Fruit fly (Drosophila melanogaster) whole organism, embryonic: Measurements from ENCODE around the gene CG1416.

Experiments used
- ATbp ChIP-seq: fragments of 200-800 bp; sonication (Bioruptor generic); optimal IDR thresholded peaks from 2 replicates; lab custom pipeline; 2017; ENCODE audit warnings: missing biosample characterization, mild to moderate bottlenecking, missing genetic modification characterization, missing genetic modification reagents
- Abd-B ChIP-seq: fragments of 200-800 bp; sonication (Bioruptor generic); optimal IDR thresholded peaks from 2 replicates; lab custom pipeline; 2018; ENCODE audit warnings: missing biosample characterization, mild to moderate bottlenecking, missing genetic modification characterization, moderate library complexity
- Antp ChIP-seq: fragments of 200-800 bp; sonication (Bioruptor generic); optimal IDR thresholded peaks from 3 replicates; lab custom pipeline; 2016; ENCODE audit warnings: missing biosample characterization, missing genetic modification characterization
- CG10462 ChIP-seq: fragments of 200-800 bp; sonication (Bioruptor generic); optimal IDR thresholded peaks from 2 replicates; lab custom pipeline; 2016; ENCODE audit warnings: missing biosample characterization, missing genetic modification characterization
- CG11504 ChIP-seq: fragments of 200-800 bp; sonication (Bioruptor generic); optimal IDR thresholded peaks from 3 replicates; lab custom pipeline; 2019; ENCODE audit warnings: missing biosample characterization, mild to moderate bottlenecking, missing genetic modification characterization, moderate library complexity
- CG11695 ChIP-seq: fragments of 200-800 bp; sonication (Bioruptor generic); IDR thresholded peaks from 3 replicates; pipeline ENCODE4 v1.3.6; 2022; ENCODE audit warnings: missing biosample characterization, missing genetic modification characterization
- CG12391 ChIP-seq: fragments of 200-800 bp; sonication (Bioruptor generic); optimal IDR thresholded peaks from 3 replicates; lab custom pipeline; 2018; ENCODE audit warnings: missing biosample characterization, mild to moderate bottlenecking, missing genetic modification characterization, moderate library complexity
- CG13424 ChIP-seq: fragments of 200-800 bp; sonication (Bioruptor generic); optimal IDR thresholded peaks from 2 replicates; lab custom pipeline; 2019; ENCODE audit warnings: missing biosample characterization, mild to moderate bottlenecking, missing genetic modification characterization, moderate library complexity
- CG14710 ChIP-seq: fragments of 200-800 bp; sonication (Bioruptor generic); optimal IDR thresholded peaks from 3 replicates; lab custom pipeline; 2019; ENCODE audit warnings: missing biosample characterization, mild to moderate bottlenecking, missing genetic modification characterization, moderate library complexity
- CG18262 ChIP-seq: fragments of 200-800 bp; optimal IDR thresholded peaks from 3 replicates; lab custom pipeline; 2019; ENCODE audit warnings: missing biosample characterization, mild to moderate bottlenecking, missing genetic modification characterization, moderate library complexity
- CG18599 ChIP-seq: fragments of 200-800 bp; sonication (Bioruptor generic); optimal IDR thresholded peaks from 3 replicates; lab custom pipeline; 2017; ENCODE audit warnings: missing biosample characterization, missing genetic modification characterization, mild to moderate bottlenecking, moderate library complexity, missing genetic modification reagents
- CG2120 ChIP-seq: fragments of 200-800 bp; sonication (Bioruptor generic); optimal IDR thresholded peaks from 3 replicates; lab custom pipeline; 2016; ENCODE audit warnings: missing biosample characterization, missing genetic modification characterization
- CG2199 ChIP-seq: fragments of 200-800 bp; sonication (Bioruptor generic); IDR thresholded peaks from 3 replicates; pipeline ENCODE4 v1.3.6; 2022; ENCODE audit warnings: missing biosample characterization, missing genetic modification characterization
- CG2712 ChIP-seq: fragments of 200-800 bp; optimal IDR thresholded peaks from 3 replicates; lab custom pipeline; 2019; ENCODE audit warnings: missing biosample characterization, mild to moderate bottlenecking, missing genetic modification characterization, moderate library complexity
- CG31388 ChIP-seq: fragments of 200-800 bp; sonication (Bioruptor generic); optimal IDR thresholded peaks from 2 replicates; lab custom pipeline; 2016; ENCODE audit warnings: missing biosample characterization, missing genetic modification characterization
- CG3281 ChIP-seq: fragments of 200-800 bp; sonication (Bioruptor generic); optimal IDR thresholded peaks from 3 replicates; lab custom pipeline; 2017; ENCODE audit warnings: missing biosample characterization, mild to moderate bottlenecking, missing genetic modification characterization
- CG4424 ChIP-seq: fragments of 200-800 bp; sonication (Bioruptor generic); optimal IDR thresholded peaks from 3 replicates; lab custom pipeline; 2016; ENCODE audit warnings: missing biosample characterization, missing genetic modification characterization
- CG4617 ChIP-seq: fragments of 200-800 bp; sonication (Bioruptor generic); optimal IDR thresholded peaks from 3 replicates; lab custom pipeline; 2016; ENCODE audit warnings: missing biosample characterization, missing genetic modification characterization, borderline replicate concordance
- CG7745 ChIP-seq: fragments of 200-800 bp; sonication (Bioruptor generic); optimal IDR thresholded peaks from 2 replicates; lab custom pipeline; 2018; ENCODE audit warnings: missing biosample characterization, mild to moderate bottlenecking, missing genetic modification characterization, moderate library complexity
- CG7839 ChIP-seq: fragments of 200-800 bp; sonication (Bioruptor generic); optimal IDR thresholded peaks from 3 replicates; lab custom pipeline; 2018; ENCODE audit warnings: missing biosample characterization, mild to moderate bottlenecking, missing genetic modification characterization, moderate library complexity
- CG8924 ChIP-seq: fragments of 200-800 bp; optimal IDR thresholded peaks from 3 replicates; lab custom pipeline; 2019; ENCODE audit warnings: missing biosample characterization, mild to moderate bottlenecking, missing genetic modification characterization, moderate library complexity
- CG9727 ChIP-seq: fragments of 200-800 bp; sonication (Bioruptor generic); optimal IDR thresholded peaks from 3 replicates; lab custom pipeline; 2017; ENCODE audit warnings: missing biosample characterization, mild to moderate bottlenecking, missing genetic modification characterization
- D ChIP-seq, 2 experiments: fragments of 200-800 bp in 1 of 2; fragments of >200 bp in 1 of 2; sonication (Bioruptor generic) in 1 of 2; optimal IDR thresholded peaks; 2 replicates in 1 of 2; 3 replicates in 1 of 2; lab custom pipeline; 2017; ENCODE audit warnings: mild to moderate bottlenecking in 1 of 2, missing biosample characterization in 1 of 2, missing genetic modification characterization in 1 of 2, missing genetic modification reagents in 1 of 2
- Deaf1 ChIP-seq: fragments of 200-800 bp; optimal IDR thresholded peaks from 3 replicates; lab custom pipeline; 2019; ENCODE audit warnings: missing biosample characterization, mild to moderate bottlenecking, missing genetic modification characterization, moderate library complexity
- Lhr ChIP-seq: fragments of 200-800 bp; sonication (Bioruptor generic); optimal IDR thresholded peaks from 3 replicates; lab custom pipeline; 2017; ENCODE audit warnings: mild to moderate bottlenecking, missing biosample characterization, missing genetic modification reagents, missing genetic modification characterization
- Med ChIP-seq: fragments of 200-800 bp; sonication (Bioruptor generic); peaks from one replicate; lab custom pipeline; 2016; ENCODE audit warnings: missing biosample characterization, missing genetic modification characterization, mild to moderate bottlenecking, inconsistent platforms, moderate library complexity
- Oli ChIP-seq: fragments of 200-800 bp; sonication (Bioruptor generic); optimal IDR thresholded peaks from 2 replicates; lab custom pipeline; 2018; ENCODE audit warnings: missing biosample characterization, mild to moderate bottlenecking, missing genetic modification characterization, moderate library complexity
- Rx ChIP-seq: fragments of 200-800 bp; sonication (Bioruptor generic); IDR thresholded peaks from 2 replicates; pipeline ENCODE4 v1.3.6; 2022; ENCODE audit warnings: missing biosample characterization, missing genetic modification characterization
- Ssrp ChIP-seq: fragments of 200-800 bp; sonication (Bioruptor generic); optimal IDR thresholded peaks from 2 replicates; lab custom pipeline; 2018; ENCODE audit warnings: missing biosample characterization, mild to moderate bottlenecking, missing genetic modification characterization, moderate library complexity
- az2 ChIP-seq: fragments of 200-800 bp; sonication (Bioruptor generic); optimal IDR thresholded peaks from 3 replicates; lab custom pipeline; 2016; ENCODE audit warnings: missing biosample characterization, missing genetic modification characterization
- caup ChIP-seq: fragments of 200-800 bp; sonication (Bioruptor generic); optimal IDR thresholded peaks from 3 replicates; lab custom pipeline; 2017; ENCODE audit warnings: missing biosample characterization, mild to moderate bottlenecking, missing genetic modification characterization, moderate library complexity; ENCODE audit not compliant: severe bottlenecking
- dmrt11E ChIP-seq: fragments of 200-800 bp; sonication (Bioruptor generic); optimal IDR thresholded peaks from 3 replicates; lab custom pipeline; 2018; ENCODE audit warnings: missing biosample characterization, mild to moderate bottlenecking, missing genetic modification characterization, moderate library complexity
- kah ChIP-seq: fragments of 200-800 bp; sonication (Bioruptor generic); optimal IDR thresholded peaks from 2 replicates; lab custom pipeline; 2018; ENCODE audit warnings: missing biosample characterization, mild to moderate bottlenecking, missing genetic modification characterization
- p53 ChIP-seq: fragments of 200-800 bp; sonication (Bioruptor generic); optimal IDR thresholded peaks from 2 replicates; lab custom pipeline; 2016; ENCODE audit warnings: missing biosample characterization, missing genetic modification characterization
- peb ChIP-seq: fragments of 200-800 bp; sonication (Bioruptor generic); IDR thresholded peaks from 2 replicates; pipeline ENCODE4 v1.3.6; 2022; ENCODE audit warnings: missing biosample characterization, missing genetic modification characterization
- pfk ChIP-seq: fragments of 200-800 bp; sonication (Bioruptor generic); optimal IDR thresholded peaks from 2 replicates; lab custom pipeline; 2018; ENCODE audit warnings: missing biosample characterization, mild to moderate bottlenecking, missing genetic modification characterization, moderate library complexity
- pros ChIP-seq: fragments of 200-800 bp; sonication (Bioruptor generic); optimal IDR thresholded peaks from 3 replicates; lab custom pipeline; 2019; ENCODE audit warnings: missing biosample characterization, mild to moderate bottlenecking, missing genetic modification characterization, moderate library complexity
- sima ChIP-seq: fragments of 200-800 bp; sonication (Bioruptor generic); optimal IDR thresholded peaks from 2 replicates; lab custom pipeline; 2016; ENCODE audit warnings: missing biosample characterization, missing genetic modification characterization
- tgo ChIP-seq: fragments of 200-800 bp; sonication (Bioruptor generic); IDR thresholded peaks from 3 replicates; pipeline ENCODE4 v1.3.6; 2022; ENCODE audit warnings: missing biosample characterization, missing genetic modification characterization
- tin ChIP-seq: fragments of 200-800 bp; sonication (Bioruptor generic); optimal IDR thresholded peaks from 3 replicates; lab custom pipeline; 2016; ENCODE audit warnings: missing biosample characterization, missing genetic modification characterization
- tll ChIP-seq, 2 experiments: fragments of 200-800 bp in 1 of 2; fragments of >200 bp in 1 of 2; sonication (Bioruptor generic) in 1 of 2; optimal IDR thresholded peaks; 2 replicates each; lab custom pipeline; 2017 to 2019; ENCODE audit warnings: missing biosample characterization in 2 of 2, missing genetic modification characterization in 2 of 2, mild to moderate bottlenecking in 1 of 2, moderate library complexity in 1 of 2
- twi ChIP-seq: fragments of 200-800 bp; optimal IDR thresholded peaks from 2 replicates; lab custom pipeline; 2019; ENCODE audit warnings: missing biosample characterization, mild to moderate bottlenecking, missing genetic modification characterization, moderate library complexity
- yki ChIP-seq: fragments of >200 bp; optimal IDR thresholded peaks from 3 replicates; lab custom pipeline; 2018
- zen2 ChIP-seq: fragments of 200-800 bp; sonication (Bioruptor generic); IDR thresholded peaks from 3 replicates; pipeline ENCODE4 v1.3.6; 2022; ENCODE audit warnings: missing biosample characterization, missing genetic modification characterization; ENCODE audit not compliant: partially characterized antibody

Gene CG1416

DNA sequence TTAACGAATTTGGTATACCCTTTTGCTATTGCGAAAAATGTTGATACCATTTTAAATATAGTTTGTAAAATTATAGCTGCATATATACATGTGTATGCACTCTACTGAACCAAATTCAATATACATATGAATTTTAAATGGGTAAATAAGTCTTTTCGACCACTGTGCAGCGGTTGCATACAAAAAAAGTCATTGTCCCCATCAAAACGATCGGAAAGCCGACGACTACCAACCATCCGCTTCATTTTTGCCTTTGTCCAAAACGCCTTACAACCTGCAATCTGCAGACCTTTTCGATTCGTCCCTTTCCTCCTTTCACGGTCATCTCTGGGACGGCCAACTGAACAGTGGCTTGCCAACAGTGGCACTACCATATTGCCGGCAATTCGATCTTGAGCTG, 7.1 kb downstream of the CG1416 start:
- TF ChIP-seq CG11695 (no peak), tll (GFP tag; optimal IDR thresholded peaks at IDR 0.05; lab: Kevin White, UChicago) (peak in 1 of 2 experiments; percentile 13), CG2199 (GFP tag; lab: Robert Waterston, UW) (0 out of 3 replicates have a peak, but pooled peaks have one; percentile 33)

DNA sequence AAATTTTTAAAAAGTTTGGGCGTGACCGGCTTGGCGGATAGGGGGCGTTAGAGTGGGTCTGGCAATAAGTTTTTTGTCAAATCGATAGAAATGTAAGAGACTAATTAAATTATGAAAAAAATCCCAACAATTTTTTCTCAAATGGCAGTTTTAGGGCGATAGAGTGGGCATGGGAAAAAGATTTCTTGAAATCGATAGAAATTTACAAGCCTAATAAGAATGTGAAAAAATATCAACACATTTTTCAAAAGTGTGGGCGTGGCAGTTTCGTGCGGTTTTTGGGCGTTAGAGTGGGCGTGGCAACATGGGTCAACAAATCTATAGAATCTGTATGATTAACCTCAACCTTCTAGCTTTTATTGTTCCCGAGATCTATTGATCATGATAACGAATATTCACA, 11.7 kb downstream of the CG1416 start:
- no peak for TF ChIP-seq CG7745 (tag; lab: Kevin White, UChicago)
- no peak for TF ChIP-seq twi (tag; lab: Kevin White, UChicago)
- no peak for TF ChIP-seq zen2 (GFP tag; lab: Robert Waterston, UW)
- no peak for TF ChIP-seq peb (GFP tag; lab: Robert Waterston, UW)
- no peak for TF ChIP-seq Ssrp (tag; lab: Kevin White, UChicago)
- no peak for TF ChIP-seq az2 (GFP tag; lab: Kevin White, UChicago)

DNA sequence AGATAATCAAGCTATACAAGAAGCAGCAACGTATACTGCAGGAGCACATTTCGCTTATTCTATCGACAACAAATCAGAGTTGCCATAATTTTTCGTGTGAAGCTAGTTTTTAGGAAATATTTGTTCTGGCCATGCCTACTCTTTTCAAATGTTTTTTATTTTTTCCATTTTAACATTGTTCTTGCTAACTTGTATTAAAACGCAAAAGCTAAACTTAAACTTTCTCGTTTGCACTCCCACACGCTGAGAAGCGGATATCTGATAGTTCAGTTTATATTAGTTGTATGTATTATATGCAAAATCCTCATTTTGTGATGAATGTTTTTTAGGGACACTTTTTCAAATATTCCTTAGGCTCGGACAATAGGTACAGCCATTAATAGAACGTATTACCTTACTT, 26.2 kb downstream of the CG1416 start, which contains the start of gene CG11630:
TSS of gene CG11630 (minus strand) at position 101 of the 400 bp plus-strand sequence.
- TF ChIP-seq caup (GFP tag; lab: Kevin White, UChicago): no peak
- no peak for TF ChIP-seq CG31388 (GFP tag; lab: Kevin White, UChicago)
- TF ChIP-seq CG4617 (GFP tag; lab: Kevin White, UChicago): no peak
- TF ChIP-seq yki: no peak
- no peak for TF ChIP-seq tin (GFP tag; lab: Kevin White, UChicago)
- no peak for TF ChIP-seq pfk
- TF ChIP-seq CG11504 (tag; lab: Kevin White, UChicago): no peak
- no peak for TF ChIP-seq p53 (GFP tag; lab: Kevin White, UChicago)
- no peak for TF ChIP-seq sima (GFP tag; lab: Kevin White, UChicago)
- no peak for TF ChIP-seq Deaf1 (tag; lab: Kevin White, UChicago)

DNA sequence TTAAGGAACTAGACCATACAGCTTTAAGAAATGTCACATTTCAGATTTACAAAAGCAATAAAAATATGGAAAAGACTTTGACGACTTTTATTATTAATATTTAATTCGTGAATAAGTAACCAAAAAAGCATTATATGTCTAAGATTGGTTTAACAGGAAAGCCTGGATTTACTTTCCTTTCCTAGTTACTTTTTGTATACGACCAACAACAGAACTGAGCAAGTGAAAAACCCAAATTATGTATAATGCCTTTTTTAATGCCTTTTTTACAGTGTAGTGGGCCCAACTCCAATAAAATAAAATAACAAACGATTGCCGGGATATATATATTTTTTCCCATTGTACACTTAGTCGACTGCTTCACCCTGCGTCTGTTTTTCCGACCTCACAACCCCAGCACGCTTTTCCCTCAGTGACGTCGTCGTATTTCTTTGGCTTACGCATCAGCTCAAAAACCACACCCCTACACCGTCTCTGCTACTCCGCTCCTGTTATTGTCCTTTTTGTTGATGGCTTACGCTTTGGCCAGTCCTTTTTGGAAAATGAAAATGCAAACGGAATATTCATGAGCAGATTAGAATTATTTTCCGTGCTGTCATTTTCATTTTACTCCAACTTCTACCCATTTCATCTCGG, 27.1 kb downstream of the CG1416 start:
- TF ChIP-seq CG13424 (peak; percentile 24), CG7839 (tag; lab: Kevin White, UChicago) (peak; percentile 42), CG2712 (tag; lab: Kevin White, UChicago) (peak; percentile 31), pros (GFP tag; lab: Kevin White, UChicago) (peak; percentile 60), CG12391 (tag; lab: Kevin White, UChicago) (peak; percentile 6), dmrt11E (tag; lab: Kevin White, UChicago) (peak; percentile 18), Lhr (GFP tag; lab: Kevin White, UChicago) (no peak), D (optimal IDR thresholded peaks at IDR 0.05; lab: Kevin White, UChicago) (no peak), D (GFP tag; optimal IDR thresholded peaks at IDR 0.05; lab: Kevin White, UChicago) (peak; percentile 44), CG8924 (peak; percentile 16), tgo (GFP tag; lab: Robert Waterston, UW) (0 out of 3 replicates have a peak, but pooled peaks have one; percentile 17), Rx (GFP tag; lab: Robert Waterston, UW) (no peak), CG2120 (GFP tag; lab: Kevin White, UChicago) (peak; percentile 21), CG3281 (GFP tag; lab: Kevin White, UChicago) (peak; percentile 24), CG9727 (peak; percentile 35), Med (GFP tag; lab: Kevin White, UChicago) (peak; percentile 64), CG4424 (GFP tag; lab: Kevin White, UChicago) (peak; percentile 41), Antp (GFP tag; lab: Kevin White, UChicago) (no peak), Abd-B (GFP tag; lab: Kevin White, UChicago) (peak; percentile 2), CG10462 (GFP tag; lab: Kevin White, UChicago) (no peak), kah (GFP tag; lab: Kevin White, UChicago) (no peak), CG18262 (peak; percentile 54), CG14710 (tag; lab: Kevin White, UChicago) (peak; percentile 18), CG18599 (GFP tag; lab: Kevin White, UChicago) (peak; percentile 40), ATbp (GFP tag; lab: Kevin White, UChicago) (peak; percentile 12), Oli (peak; percentile 31)
